Fruit fly (Drosophila melanogaster): ENCODE results near the gene GstD2.
A peak's percentile ranks its signal among the peaks of the same experiment; 100 is the strongest.

Gene GstD2

DNA sequence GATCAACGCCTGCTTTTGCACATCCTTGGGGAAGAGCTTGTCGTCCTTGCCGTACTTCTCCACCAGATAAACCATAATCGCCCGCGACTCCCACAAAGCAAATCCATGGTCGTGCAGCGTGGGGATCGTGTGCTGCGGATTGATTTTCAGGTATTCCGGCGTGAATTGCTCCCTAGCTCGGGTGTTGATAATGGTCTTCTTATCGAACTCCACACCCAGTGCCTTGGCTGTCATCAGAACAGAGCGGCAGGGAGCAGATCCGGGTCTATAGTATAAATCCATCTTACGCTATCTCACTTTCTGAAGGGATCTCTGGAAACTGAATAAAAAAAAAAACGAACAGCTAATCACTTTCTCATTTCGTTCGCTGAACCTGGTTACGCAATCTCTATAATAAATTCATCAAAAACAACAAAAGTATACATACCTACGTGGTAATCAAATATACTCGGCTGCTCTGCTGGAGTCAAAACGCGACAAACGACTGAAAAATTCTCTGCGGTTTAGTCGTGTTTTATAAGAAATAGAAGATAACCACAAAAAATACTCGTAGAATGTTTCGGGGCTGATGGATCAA, 6.4 kb upstream of the GstD2 start, which contains the start of gene GstD10:
Gene GstD10 (minus strand): TSS at position 472 of the 577 bp plus-strand sequence.
- TF ChIP-seq chinmo (GFP tag; IDR thresholded peaks at IDR 0.05; ENCODE audit: partially characterized antibody) (0 out of 4 replicates have a peak, but pooled peaks have one; percentile 20), Pdp1 (GFP tag; optimal IDR thresholded peaks at IDR 0.05) (peak in 1 of 2 experiments; percentile 79), CG16863 (GFP tag; optimal IDR thresholded peaks at IDR 0.05) (no peak), CG17912 (GFP tag; optimal IDR thresholded peaks at IDR 0.05) (no peak), Drgx (GFP tag; IDR thresholded peaks at IDR 0.05) (no peak)

DNA sequence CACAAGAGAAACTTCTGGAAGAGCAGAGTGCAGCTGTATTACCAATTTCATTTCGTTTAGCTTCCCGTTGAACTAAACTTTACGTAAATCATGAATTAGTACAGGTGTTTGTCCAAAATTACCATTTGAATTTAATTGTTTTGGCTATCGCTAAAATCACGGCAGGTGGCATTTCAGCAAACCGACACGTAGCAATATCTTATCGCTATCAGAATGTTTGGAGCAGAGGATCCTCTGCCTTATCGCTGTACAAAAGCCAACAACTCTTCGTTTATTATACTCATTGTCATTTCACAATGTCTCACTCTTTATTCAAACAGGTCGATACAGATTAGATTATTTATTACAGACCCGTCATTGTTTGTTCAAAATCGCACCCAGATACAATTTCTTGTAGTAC, 5.9 kb upstream of the GstD2 start:
- TF ChIP-seq exex (tag; optimal IDR thresholded peaks at IDR 0.05): peak; percentile 76
- peak; percentile 67 for TF ChIP-seq grn (GFP tag; optimal IDR thresholded peaks at IDR 0.05)
- TF ChIP-seq HmgD (GFP tag; optimal IDR thresholded peaks at IDR 0.05): no peak
- peak; percentile 56 for TF ChIP-seq mirr (GFP tag; optimal IDR thresholded peaks at IDR 0.05)
- TF ChIP-seq Rx (GFP tag; IDR thresholded peaks at IDR 0.05): no peak
- TF ChIP-seq sug (tag; optimal IDR thresholded peaks at IDR 0.05): peak; percentile 93
- peak; percentile 44 for TF ChIP-seq sd (tag; optimal IDR thresholded peaks at IDR 0.05)

DNA sequence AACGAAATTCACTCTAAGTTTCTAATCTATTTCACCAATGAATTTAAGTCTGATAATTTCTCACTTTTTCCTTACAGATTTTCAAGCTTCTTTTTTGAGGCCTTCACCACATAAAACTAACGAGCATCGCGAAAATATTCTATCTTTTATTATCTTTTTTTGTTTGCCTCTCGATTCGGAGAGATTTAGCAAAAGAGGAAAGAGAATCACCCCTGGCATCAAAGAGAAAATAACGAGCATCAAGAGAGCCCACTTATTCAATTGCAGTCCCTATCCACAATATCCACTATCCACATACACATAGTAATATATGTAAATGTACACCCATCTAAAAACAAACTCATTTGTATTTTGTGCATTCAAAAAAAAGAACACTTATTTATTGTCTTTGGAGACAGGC, 4.3 kb upstream of the GstD2 start, which contains the start of gene GstD9:
Gene GstD9 (minus strand): TSS at position 101 of the 400 bp plus-strand sequence.
- TF ChIP-seq fd96Cb (tag; optimal IDR thresholded peaks at IDR 0.05) (no peak), Trl (optimal IDR thresholded peaks at IDR 0.05) (peak; percentile 31 to 43), Trl (GFP tag; optimal IDR thresholded peaks at IDR 0.05) (no peak), CG3163 (GFP tag; optimal IDR thresholded peaks at IDR 0.05) (peak; percentile 76), fd102C (GFP tag; optimal IDR thresholded peaks at IDR 0.05) (no peak), Rfx (GFP tag; IDR thresholded peaks at IDR 0.05) (no peak), ranshi (GFP tag; IDR thresholded peaks at IDR 0.05) (no peak)

DNA sequence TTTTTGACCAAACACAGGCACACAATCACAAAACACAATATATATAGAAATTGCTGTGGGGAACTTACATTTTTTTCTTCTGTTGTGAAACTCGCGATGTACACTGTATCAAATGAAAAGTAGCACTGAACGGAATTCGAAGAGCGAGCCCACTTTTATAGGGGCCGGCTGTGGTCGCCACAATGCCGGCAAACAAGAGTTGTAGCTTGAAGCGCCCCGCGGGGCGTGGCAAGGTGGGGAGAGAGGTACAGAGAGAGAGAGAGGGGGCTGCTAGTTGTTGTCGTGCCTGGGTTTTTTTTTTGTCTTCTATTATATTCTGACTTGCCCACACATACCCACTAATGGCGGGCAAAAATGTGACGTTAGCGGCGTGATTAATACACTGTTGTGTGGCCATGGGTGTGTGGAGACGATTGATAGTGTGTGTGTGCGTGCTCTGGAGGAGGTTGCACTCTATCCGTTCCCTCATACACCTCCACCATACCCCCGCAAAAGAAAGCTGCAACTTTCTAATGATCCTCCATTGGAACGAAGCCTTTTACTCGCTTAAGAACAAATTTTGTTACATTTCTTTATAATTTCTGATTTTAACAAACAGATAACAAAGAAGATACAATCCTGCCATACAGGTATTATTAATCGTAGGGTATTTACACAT, 2.5 kb upstream of the GstD2 start, which contains the start of gene GstD1:
Gene GstD1 (minus strand): TSS at position 134 of the 658 bp plus-strand sequence.
- TF ChIP-seq sna (GFP tag; IDR thresholded peaks at IDR 0.05; ENCODE audit: partially characterized antibody): 0 out of 2 replicates have a peak, but pooled peaks have one; percentile 38
- TF ChIP-seq CG14014 (GFP tag; IDR thresholded peaks at IDR 0.05): peak; percentile 36; the same call in 1 of the 2 replicates
- TF ChIP-seq seq (GFP tag; IDR thresholded peaks at IDR 0.05): no peak
- TF ChIP-seq jigr1 (GFP tag; IDR thresholded peaks at IDR 0.05): no peak
- TF ChIP-seq chif (GFP tag; optimal IDR thresholded peaks at IDR 0.05): peak; percentile 11 to 62
- TF ChIP-seq CG3847 (GFP tag; IDR thresholded peaks at IDR 0.05): no peak
- TF ChIP-seq stc (GFP tag; IDR thresholded peaks at IDR 0.05): peak; percentile 52; the same call in 1 of the 2 replicates
- peak; percentile 23 for TF ChIP-seq Blimp-1 (GFP tag; optimal IDR thresholded peaks at IDR 0.05)
- peak; percentile 21 for TF ChIP-seq Antp (GFP tag; optimal IDR thresholded peaks at IDR 0.05)
- peak; percentile 44 for TF ChIP-seq Max (GFP tag; optimal IDR thresholded peaks at IDR 0.05)
- peak; percentile 53 for TF ChIP-seq CG34376 (GFP tag; optimal IDR thresholded peaks at IDR 0.05)
- peak; percentile 21 for TF ChIP-seq CG18262 (tag; optimal IDR thresholded peaks at IDR 0.05)
- peak; percentile 49 for TF ChIP-seq CHES-1-like (GFP tag; optimal IDR thresholded peaks at IDR 0.05)
- no peak for TF ChIP-seq CG4404 (GFP tag; IDR thresholded peaks at IDR 0.05)
- TF ChIP-seq CG6854 (GFP tag; optimal IDR thresholded peaks at IDR 0.05): no peak
- no peak for TF ChIP-seq Dad (GFP tag; optimal IDR thresholded peaks at IDR 0.05)
- peak; percentile 39 for TF ChIP-seq Hr3 (GFP tag; optimal IDR thresholded peaks at IDR 0.05)
- TF ChIP-seq row (GFP tag; IDR thresholded peaks at IDR 0.05): peak; percentile 64
- TF ChIP-seq HmgZ (tag; optimal IDR thresholded peaks at IDR 0.05): peak; percentile 56
- TF ChIP-seq Hr51 (GFP tag; optimal IDR thresholded peaks at IDR 0.05): peak in 1 of 2 experiments; percentile 41
- TF ChIP-seq CG32772 (GFP tag; IDR thresholded peaks at IDR 0.05): peak; percentile 76
- TF ChIP-seq insv (GFP tag; optimal IDR thresholded peaks at IDR 0.05): no peak
- peak; percentile 79 for TF ChIP-seq CG11696 (GFP tag; IDR thresholded peaks at IDR 0.05)
- peak; percentile 28 for TF ChIP-seq CG12104 (GFP tag; optimal IDR thresholded peaks at IDR 0.05)
- peak; percentile 78 for TF ChIP-seq Drgx (GFP tag; IDR thresholded peaks at IDR 0.05)
- peak; percentile 28 for TF ChIP-seq phol (tag; optimal IDR thresholded peaks at IDR 0.05)
- TF ChIP-seq CG10321 (GFP tag; IDR thresholded peaks at IDR 0.05): 0 out of 2 replicates have a peak, but pooled peaks have one; percentile 20

Data from whole organism, embryonic.